Worm (Caenorhabditis elegans) whole organism, L2 larva: ENCODE results near the gene gck-2.

Experiments used
- C34F6.9 ChIP-seq: fragments of 150-350 bp; optimal IDR thresholded peaks from 2 replicates; lab custom pipeline; 2014; ENCODE audit warnings: missing biosample characterization, missing genetic modification characterization
- F13H6.1 ChIP-seq: sonication (generic microtip); optimal IDR thresholded peaks from 2 replicates; lab custom pipeline; 2016; ENCODE audit warnings: missing genetic modification characterization, missing compliant biosample characterization
- Y55F3AM.14 ChIP-seq: fragments of 200-800 bp; sonication (Bioruptor generic); optimal IDR thresholded peaks from 2 replicates; lab custom pipeline; 2018; ENCODE audit warnings: mild to moderate bottlenecking, missing genetic modification characterization, missing compliant biosample characterization
- alr-1 ChIP-seq: fragments of 150-350 bp; optimal IDR thresholded peaks from 2 replicates; lab custom pipeline; 2014; ENCODE audit warnings: missing biosample characterization, missing genetic modification characterization
- aly-2 ChIP-seq: fragments of 150-350 bp; optimal IDR thresholded peaks from 2 replicates; lab custom pipeline; 2014; ENCODE audit warnings: missing biosample characterization, missing genetic modification characterization
- ama-1 ChIP-seq: fragments of 150-350 bp; optimal IDR thresholded peaks from 2 replicates; lab custom pipeline; 2018; ENCODE audit warnings: inconsistent platforms
- crh-2 ChIP-seq: sonication (generic microtip); optimal IDR thresholded peaks from 2 replicates; lab custom pipeline; 2017; ENCODE audit warnings: missing biosample characterization, missing genetic modification characterization
- dmd-4 ChIP-seq: sonication (generic microtip); optimal IDR thresholded peaks from 2 replicates; lab custom pipeline; 2017; ENCODE audit warnings: missing biosample characterization, missing genetic modification characterization
- egl-27 ChIP-seq: sonication (generic microtip); optimal IDR thresholded peaks from 3 replicates; lab custom pipeline; 2017; ENCODE audit warnings: missing biosample characterization, missing genetic modification reagents, missing genetic modification characterization
- fos-1 ChIP-seq: fragments of 150-350 bp; optimal IDR thresholded peaks from 2 replicates; lab custom pipeline; 2014; ENCODE audit warnings: missing biosample characterization, missing genetic modification characterization
- lin-11 ChIP-seq: fragments of 150-350 bp; sonication (generic microtip); optimal IDR thresholded peaks from 2 replicates; lab custom pipeline; 2014; ENCODE audit warnings: missing biosample characterization, missing genetic modification characterization, inconsistent platforms, mixed read lengths
- lin-13 ChIP-seq: fragments of 150-350 bp; optimal IDR thresholded peaks from 2 replicates; lab custom pipeline; 2014; ENCODE audit warnings: missing biosample characterization, missing genetic modification reagents, missing genetic modification characterization
- lin-39 ChIP-seq: fragments of 150-350 bp; optimal IDR thresholded peaks from 2 replicates; lab custom pipeline; 2014; ENCODE audit warnings: missing biosample characterization, missing genetic modification reagents, missing genetic modification characterization
- lsy-2 ChIP-seq, 2 experiments: fragments of 150-350 bp in 1 of 2; sonication (generic microtip) in 1 of 2; optimal IDR thresholded peaks; 2 replicates each; lab custom pipeline; 2014 to 2017; ENCODE audit warnings: missing biosample characterization in 2 of 2, missing genetic modification characterization in 2 of 2
- mab-5 ChIP-seq: fragments of 150-350 bp; optimal IDR thresholded peaks from 2 replicates; lab custom pipeline; 2014; ENCODE audit warnings: missing biosample characterization, missing genetic modification characterization
- mbf-1 ChIP-seq: sonication (generic microtip); optimal IDR thresholded peaks from 2 replicates; lab custom pipeline; 2017; ENCODE audit warnings: missing biosample characterization, missing genetic modification characterization
- mdl-1 ChIP-seq, 2 experiments: fragments of 150-350 bp in 1 of 2; sonication (generic microtip) in 1 of 2; optimal IDR thresholded peaks; 2 replicates each; lab custom pipeline; 2017; ENCODE audit warnings: missing biosample characterization in 2 of 2, missing genetic modification characterization in 2 of 2
- nhr-129 ChIP-seq: fragments of 150-350 bp; optimal IDR thresholded peaks from 2 replicates; lab custom pipeline; 2014; ENCODE audit warnings: missing biosample characterization, missing genetic modification characterization
- nhr-21 ChIP-seq: fragments of 150-350 bp; optimal IDR thresholded peaks from 2 replicates; lab custom pipeline; 2014; ENCODE audit warnings: missing biosample characterization, missing genetic modification characterization
- nhr-23 ChIP-seq: fragments of 150-350 bp; optimal IDR thresholded peaks from 2 replicates; lab custom pipeline; 2014; ENCODE audit warnings: missing biosample characterization, missing genetic modification reagents, missing genetic modification characterization
- nhr-6 ChIP-seq: fragments of 150-350 bp; optimal IDR thresholded peaks from 2 replicates; lab custom pipeline; 2014; ENCODE audit warnings: missing biosample characterization, missing genetic modification characterization
- peb-1 ChIP-seq: fragments of 150-350 bp; optimal IDR thresholded peaks from 2 replicates; lab custom pipeline; 2014; ENCODE audit warnings: missing biosample characterization, missing genetic modification characterization
- sem-4 ChIP-seq: fragments of 150-350 bp; optimal IDR thresholded peaks from 2 replicates; lab custom pipeline; 2014; ENCODE audit warnings: missing biosample characterization, missing genetic modification reagents, missing genetic modification characterization
- sma-3 ChIP-seq: sonication (generic microtip); optimal IDR thresholded peaks from 2 replicates; lab custom pipeline; 2016; ENCODE audit warnings: missing genetic modification reagents, missing genetic modification characterization, missing compliant biosample characterization
- sma-9 ChIP-seq, 2 experiments: fragments of 150-350 bp in 1 of 2; sonication (generic microtip) in 1 of 2; optimal IDR thresholded peaks; 2 replicates each; lab custom pipeline; 2014 to 2016; ENCODE audit warnings: missing genetic modification characterization in 2 of 2, mild to moderate bottlenecking in 1 of 2, missing biosample characterization in 1 of 2, missing compliant biosample characterization in 1 of 2, missing genetic modification reagents in 1 of 2, moderate library complexity in 1 of 2
- unc-39 ChIP-seq: fragments of 150-350 bp; optimal IDR thresholded peaks from 2 replicates; lab custom pipeline; 2014; ENCODE audit warnings: missing biosample characterization, missing genetic modification characterization
- unc-55 ChIP-seq: fragments of 150-350 bp; sonication (generic microtip); optimal IDR thresholded peaks from 3 replicates; lab custom pipeline; 2014; ENCODE audit warnings: missing biosample characterization, missing genetic modification reagents, missing genetic modification characterization
- zag-1 ChIP-seq: fragments of 150-350 bp; optimal IDR thresholded peaks from 2 replicates; lab custom pipeline; 2014; ENCODE audit warnings: missing biosample characterization, missing genetic modification characterization
- ztf-1 ChIP-seq: fragments of 200-800 bp; sonication (Bioruptor generic); conservative IDR thresholded peaks from 2 replicates; pipeline ENCODE4 v1.3.6; 2022; ENCODE audit warnings: missing genetic modification characterization, missing compliant biosample characterization
- ztf-11 ChIP-seq: sonication (generic microtip); optimal IDR thresholded peaks from 2 replicates; lab custom pipeline; 2017; ENCODE audit warnings: missing biosample characterization, missing genetic modification characterization
- ztf-4 ChIP-seq: fragments of 150-350 bp; optimal IDR thresholded peaks from 2 replicates; lab custom pipeline; 2014; ENCODE audit warnings: missing biosample characterization, missing genetic modification characterization

The gck-2 gene

ce11 chrV:6821509-6821908 is 29.0 kb upstream of the gck-2 start, which contains the start of gene T15B7.8:
Gene T15B7.8 (plus strand): TSS chrV:6821809.
- TF ChIP-seq Y55F3AM.14 (GFP tag; lab: Kevin White, UChicago) = no peak
- TF ChIP-seq lin-39 (tag; lab: Kevin White, UChicago) = no peak
- no peak for TF ChIP-seq lsy-2 (tag; optimal IDR thresholded peaks at IDR 0.05; lab: Kevin White, UChicago)

ce11 chrV:6819812-6820211 is 27.3 kb upstream of the gck-2 start, which contains the start of gene dmsr-13:
Gene dmsr-13 (minus strand): TSS chrV:6819912.
- TF ChIP-seq alr-1 (tag; lab: Kevin White, UChicago) (no peak), ztf-1 (GFP tag; lab: Robert Waterston, UW) (no peak), dmd-4 (tag; lab: Kevin White, UChicago) (no peak), lin-13 (GFP tag; lab: Kevin White, UChicago) (no peak), nhr-23 (tag; lab: Kevin White, UChicago) (no peak), sma-3 (no peak), unc-55 (no peak), fos-1 (tag; lab: Kevin White, UChicago) (no peak), lin-39 (tag; lab: Kevin White, UChicago) (no peak), mab-5 (no peak), Y55F3AM.14 (GFP tag; lab: Kevin White, UChicago) (no peak), peb-1 (tag; lab: Kevin White, UChicago) (no peak)

DNA sequence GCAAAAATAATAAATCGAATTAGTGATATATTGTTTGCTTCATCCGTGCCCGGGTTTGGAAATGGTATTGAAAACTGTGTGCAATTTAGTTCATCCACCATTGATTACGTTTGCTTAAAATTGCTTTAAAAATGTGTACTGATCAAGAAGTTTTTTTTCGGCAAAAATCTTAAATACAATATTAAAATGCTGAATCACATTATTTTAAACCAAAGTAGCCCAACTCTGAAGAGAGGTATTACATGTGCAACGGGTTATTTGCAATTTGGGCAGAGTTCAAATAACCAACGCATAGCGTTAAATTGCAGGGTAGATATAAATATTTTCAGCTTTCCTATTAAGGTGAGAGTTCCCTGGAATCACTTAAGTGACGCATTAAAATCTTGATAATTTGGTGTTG is 24.7 kb upstream of the gck-2 start, which contains the start of gene dmsr-14:
dmsr-14 (minus strand) TSS at position 101 of the 400 bp plus-strand sequence.
- TF ChIP-seq sem-4 (tag; lab: Kevin White, UChicago) (no peak), ama-1 (lab: Kevin White, UChicago) (no peak), C34F6.9 (no peak), lin-13 (GFP tag; lab: Kevin White, UChicago) (no peak)
- TF ChIP-seq, all 48 proteins: peak for 0

DNA sequence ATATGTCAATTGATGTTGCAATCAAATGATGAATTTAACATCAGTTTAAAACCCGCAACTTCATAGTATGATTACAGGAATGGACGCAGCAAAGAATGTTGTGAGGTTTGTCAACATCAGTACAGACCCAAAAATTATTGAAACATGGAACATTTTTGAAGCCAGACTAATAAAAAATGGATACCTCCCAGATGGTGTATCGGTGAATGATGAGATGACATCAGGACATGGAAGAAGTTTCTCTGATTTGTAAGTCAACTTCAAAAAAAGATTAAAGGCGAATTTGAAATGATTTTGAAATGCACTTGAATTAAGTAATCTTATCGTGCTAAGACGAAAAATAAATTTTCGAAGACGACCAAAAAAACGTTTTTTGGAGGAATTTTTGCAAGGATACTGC is 21.4 kb upstream of the gck-2 start:
- TF ChIP-seq ztf-4 (no peak), ztf-11 (tag; lab: Kevin White, UChicago) (no peak), alr-1 (tag; lab: Kevin White, UChicago) (no peak), sma-9 (GFP tag; optimal IDR thresholded peaks at IDR 0.05; lab: Kevin White, UChicago) (no peak), sma-9 (tag; optimal IDR thresholded peaks at IDR 0.05; lab: Kevin White, UChicago) (no peak), lin-11 (tag; lab: Kevin White, UChicago) (no peak), egl-27 (tag; lab: Kevin White, UChicago) (no peak), unc-55 (no peak), nhr-21 (tag; lab: Kevin White, UChicago) (no peak), mbf-1 (tag; lab: Kevin White, UChicago) (no peak), unc-39 (tag; lab: Kevin White, UChicago) (no peak)

DNA sequence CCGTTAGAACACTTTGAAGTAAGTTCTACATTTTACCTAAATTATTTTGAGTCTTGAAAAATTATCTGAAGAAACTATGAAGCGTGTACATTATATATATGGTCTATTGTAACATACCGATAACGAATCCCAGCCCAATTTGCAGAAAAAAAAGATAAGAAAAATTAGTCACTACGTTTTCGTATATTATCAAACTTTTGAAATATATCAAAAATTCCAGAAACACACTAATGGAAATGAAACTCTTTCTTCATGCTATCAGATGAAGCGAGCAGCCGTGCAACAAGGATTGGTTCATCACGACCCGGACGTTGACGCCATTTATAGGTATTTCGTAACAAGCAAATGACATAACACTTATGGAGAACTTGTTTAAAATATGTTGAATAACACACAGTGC is 19.4 kb upstream of the gck-2 start:
- TF ChIP-seq mdl-1 (tag; optimal IDR thresholded peaks at IDR 0.05; lab: Kevin White, UChicago) (no peak), fos-1 (tag; lab: Kevin White, UChicago) (peak; percentile 91)
- TF ChIP-seq, all 48 proteins: peak for 1

- TF ChIP-seq Y55F3AM.14 (GFP tag; lab: Kevin White, UChicago) (no peak), fos-1 (tag; lab: Kevin White, UChicago) (peak; percentile 93), nhr-6 (no peak), crh-2 (tag; lab: Kevin White, UChicago) (no peak)
These were observed 17.6 kb upstream of the gck-2 start for ce11 chrV:6810091-6810490.

- TF ChIP-seq unc-55 = no peak
- TF ChIP-seq ztf-1 (GFP tag; lab: Robert Waterston, UW) = no peak
- no peak for TF ChIP-seq aly-2 (tag; lab: Kevin White, UChicago)
- TF ChIP-seq mbf-1 (tag; lab: Kevin White, UChicago) = no peak
- no peak for TF ChIP-seq unc-39 (tag; lab: Kevin White, UChicago)
- TF ChIP-seq zag-1 (tag; lab: Kevin White, UChicago) = no peak
- no peak for TF ChIP-seq nhr-129 (tag; lab: Kevin White, UChicago)
- no peak for TF ChIP-seq C34F6.9
- TF ChIP-seq sma-9 (GFP tag; optimal IDR thresholded peaks at IDR 0.05; lab: Kevin White, UChicago) = no peak
- TF ChIP-seq sma-9 (tag; optimal IDR thresholded peaks at IDR 0.05; lab: Kevin White, UChicago) = no peak
- no peak for TF ChIP-seq nhr-21 (tag; lab: Kevin White, UChicago)
- TF ChIP-seq sem-4 (tag; lab: Kevin White, UChicago) = no peak
- no peak for TF ChIP-seq F13H6.1
These were observed 16.5 kb upstream of the gck-2 start, which contains the start of gene dmsr-16 for ce11 chrV:6808962-6809361. Gene dmsr-16 (minus strand): TSS chrV:6809062.
